Worm (Caenorhabditis elegans): Measurements from ENCODE around the gene M02B7.2.

The M02B7.2 gene

DNA sequence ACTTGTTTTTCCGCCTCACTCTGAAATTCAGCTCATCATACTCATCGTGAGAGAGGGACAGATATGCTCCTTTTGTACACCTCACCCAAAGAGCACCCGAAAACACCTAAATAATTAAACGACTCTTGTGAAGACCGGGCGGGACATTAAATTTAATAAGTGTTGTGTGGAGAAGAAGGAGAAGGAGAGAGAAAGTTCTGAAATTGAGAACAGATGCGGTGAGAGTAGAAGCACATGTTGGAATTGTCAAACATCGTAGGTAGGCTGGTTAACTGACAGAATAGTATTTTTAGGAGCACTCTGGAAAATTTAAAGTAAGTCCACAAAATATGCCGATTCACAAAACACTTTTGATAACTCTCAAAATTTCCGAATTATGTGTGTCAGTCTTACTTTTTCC lies 50.2 kb downstream of the M02B7.2 start:
- TF ChIP-seq nhr-237 (tag; optimal IDR thresholded peaks at IDR 0.05): no peak
- TF ChIP-seq zag-1 (tag; optimal IDR thresholded peaks at IDR 0.05): no peak
- no peak for TF ChIP-seq mdl-1 (tag; optimal IDR thresholded peaks at IDR 0.05)
- TF ChIP-seq blmp-1 (tag; optimal IDR thresholded peaks at IDR 0.05; ENCODE audit: insufficient read depth): no peak
- TF ChIP-seq ztf-1 (GFP tag; conservative IDR thresholded peaks at IDR 0.05): no peak
- no peak for TF ChIP-seq fos-1 (tag; optimal IDR thresholded peaks at IDR 0.05)
- TF ChIP-seq elt-3 (tag; optimal IDR thresholded peaks at IDR 0.05): no peak
- TF ChIP-seq ztf-11 (tag; optimal IDR thresholded peaks at IDR 0.05): no peak
- TF ChIP-seq sma-9 (GFP tag; optimal IDR thresholded peaks at IDR 0.05): no peak
- TF ChIP-seq sma-9 (tag; optimal IDR thresholded peaks at IDR 0.05): no peak
